Fruit fly (Drosophila melanogaster): ENCODE results near the gene S.

S gene

DNA sequence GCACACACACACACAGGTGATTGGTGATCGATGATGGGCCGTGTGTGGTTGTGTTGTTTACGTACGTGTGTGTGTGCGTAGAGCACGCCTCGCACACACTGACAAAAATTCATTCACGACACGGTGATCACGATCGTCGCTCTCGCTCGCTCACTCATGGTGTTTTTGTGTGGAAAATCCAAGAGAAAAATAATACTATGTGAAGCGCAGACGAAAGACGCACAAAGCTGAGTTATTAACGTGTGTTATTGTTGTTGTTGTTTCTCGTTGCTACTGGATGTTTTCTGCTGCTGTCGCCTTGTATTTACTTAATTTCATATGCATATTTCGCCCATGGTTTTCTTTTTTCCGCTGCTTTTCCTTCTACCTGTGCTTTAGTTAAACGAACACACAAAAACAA, 562 bp downstream of the S start (continued):
- TF ChIP-seq knrl (GFP tag; IDR thresholded peaks at IDR 0.05; ENCODE audit: partially characterized antibody) (no peak; the same call in 2 of the 3 replicates), phol (tag; optimal IDR thresholded peaks at IDR 0.05) (no peak), Ada2b (GFP tag; IDR thresholded peaks at IDR 0.05) (no peak), sens (GFP tag) (peak; percentile 82), CG7987 (GFP tag; optimal IDR thresholded peaks at IDR 0.05) (peak; percentile 48), Pdp1 (GFP tag; optimal IDR thresholded peaks at IDR 0.05) (peak in 1 of 2 experiments; percentile 1), Mad (GFP tag; optimal IDR thresholded peaks at IDR 0.05) (no peak), Med (GFP tag) (peak; percentile 53), Ssrp (tag; optimal IDR thresholded peaks at IDR 0.05) (no peak), chm (GFP tag; IDR thresholded peaks at IDR 0.05) (peak; percentile 36; the same call in 1 of the 2 replicates)

dm6 chr2L:1075753-1076152, 1.9 kb downstream of the S start:
- peak; percentile 96 for TF ChIP-seq Hsf (GFP tag; optimal IDR thresholded peaks at IDR 0.05)
- no peak for TF ChIP-seq prd (optimal IDR thresholded peaks at IDR 0.05)
- peak; percentile 98 for TF ChIP-seq prd (GFP tag; IDR thresholded peaks at IDR 0.05)
- peak; percentile 85 for TF ChIP-seq sob (GFP tag; IDR thresholded peaks at IDR 0.05)
- TF ChIP-seq Oli (tag; optimal IDR thresholded peaks at IDR 0.05) = peak; percentile 93
- peak; percentile 84 for TF ChIP-seq Rfx (GFP tag; IDR thresholded peaks at IDR 0.05)
- TF ChIP-seq CG12744 (GFP tag; optimal IDR thresholded peaks at IDR 0.05) = peak; percentile 74
- TF ChIP-seq CG2116 (GFP tag; optimal IDR thresholded peaks at IDR 0.05) = peak; percentile 62
- peak; percentile 78 for TF ChIP-seq CG4282 (GFP tag; optimal IDR thresholded peaks at IDR 0.05)
- peak; percentile 84; the same call in 1 of the 2 replicates for TF ChIP-seq CG16779 (GFP tag; IDR thresholded peaks at IDR 0.05)
- TF ChIP-seq CG17912 (GFP tag; optimal IDR thresholded peaks at IDR 0.05) = peak; percentile 33
- peak; percentile 96 for TF ChIP-seq ttk (GFP tag; IDR thresholded peaks at IDR 0.05)
- peak; percentile 85 for TF ChIP-seq danr (GFP tag; IDR thresholded peaks at IDR 0.05)
- peak; percentile 96 for TF ChIP-seq Abd-B (GFP tag; optimal IDR thresholded peaks at IDR 0.05)
- TF ChIP-seq CG12071 (GFP tag; optimal IDR thresholded peaks at IDR 0.05) = peak; percentile 84
- TF ChIP-seq grn (GFP tag; optimal IDR thresholded peaks at IDR 0.05) = peak; percentile 28
- TF ChIP-seq CG4328 (GFP tag; optimal IDR thresholded peaks at IDR 0.05) = no peak
- peak; percentile 92 for TF ChIP-seq CG10366 (GFP tag; IDR thresholded peaks at IDR 0.05)
- 0 out of 2 replicates have a peak, but pooled peaks have one; percentile 30 for TF ChIP-seq GATAe (GFP tag; conservative IDR thresholded peaks at IDR 0.05)
- peak; percentile 92 for TF ChIP-seq CG16815 (GFP tag; optimal IDR thresholded peaks at IDR 0.05)
- peak; percentile 93 for TF ChIP-seq CG11093 (GFP tag; IDR thresholded peaks at IDR 0.05)
- no peak for TF ChIP-seq yki (optimal IDR thresholded peaks at IDR 0.05)
- peak; percentile 93 for TF ChIP-seq Atf-2 (GFP tag; optimal IDR thresholded peaks at IDR 0.05)
- TF ChIP-seq Adf1 (GFP tag; IDR thresholded peaks at IDR 0.05) = peak; percentile 34; the same call in 1 of the 2 replicates
- peak; percentile 86 for TF ChIP-seq CG6254 (GFP tag; optimal IDR thresholded peaks at IDR 0.05)
- TF ChIP-seq vfl (GFP tag; optimal IDR thresholded peaks at IDR 0.05) = peak; percentile 76
- peak; percentile 94 for TF ChIP-seq CG4424 (GFP tag; optimal IDR thresholded peaks at IDR 0.05)
- TF ChIP-seq CG12219 (GFP tag; optimal IDR thresholded peaks at IDR 0.05) = peak; percentile 89
- TF ChIP-seq CG12942 (GFP tag; optimal IDR thresholded peaks at IDR 0.05) = peak; percentile 91
- TF ChIP-seq YL-1 (GFP tag; optimal IDR thresholded peaks at IDR 0.05) = peak; percentile 3
- 0 out of 2 replicates have a peak, but pooled peaks have one; percentile 26 for TF ChIP-seq CkIIα-i1 (GFP tag; IDR thresholded peaks at IDR 0.05)
- peak; percentile 15 for TF ChIP-seq Fer2 (tag; optimal IDR thresholded peaks at IDR 0.05)
- no peak for TF ChIP-seq BEAF-32 (GFP tag; optimal IDR thresholded peaks at IDR 0.05)
- TF ChIP-seq insv (GFP tag; optimal IDR thresholded peaks at IDR 0.05) = no peak
- TF ChIP-seq CG15479 (GFP tag; optimal IDR thresholded peaks at IDR 0.05) = no peak
- TF ChIP-seq abd-A (tag; optimal IDR thresholded peaks at IDR 0.05) = peak; percentile 14
- no peak for TF ChIP-seq gfzf (GFP tag; optimal IDR thresholded peaks at IDR 0.05)
- TF ChIP-seq fd96Cb (tag; optimal IDR thresholded peaks at IDR 0.05) = peak; percentile 95
- peak; percentile 50 for TF ChIP-seq fd3F (GFP tag; optimal IDR thresholded peaks at IDR 0.05)
- peak; percentile 48 for TF ChIP-seq MESR4 (GFP tag; optimal IDR thresholded peaks at IDR 0.05)
